Fruit fly (Drosophila melanogaster) whole organism, embryonic: ENCODE results near the gene Pex5.

Source experiments
- B-H2 ChIP-seq: fragments of 200-800 bp; sonication (Bioruptor generic); optimal IDR thresholded peaks from 2 replicates; lab custom pipeline; 2018; ENCODE audit warnings: missing biosample characterization, mild to moderate bottlenecking, missing genetic modification characterization
- BtbVII ChIP-seq: fragments of 200-800 bp; sonication (Bioruptor generic); optimal IDR thresholded peaks from 3 replicates; lab custom pipeline; 2017; ENCODE audit warnings: missing biosample characterization, mild to moderate bottlenecking, missing genetic modification characterization
- CG10431 ChIP-seq: fragments of 200-800 bp; sonication (Bioruptor generic); optimal IDR thresholded peaks from 3 replicates; lab custom pipeline; 2018; ENCODE audit warnings: missing biosample characterization, mild to moderate bottlenecking, missing genetic modification characterization
- CG12071 ChIP-seq: fragments of 200-800 bp; sonication (Bioruptor generic); optimal IDR thresholded peaks from 3 replicates; lab custom pipeline; 2018; ENCODE audit warnings: missing biosample characterization, mild to moderate bottlenecking, missing genetic modification characterization
- CG1603 ChIP-seq: fragments of 200-800 bp; sonication (Bioruptor generic); optimal IDR thresholded peaks from 2 replicates; lab custom pipeline; 2019; ENCODE audit warnings: missing biosample characterization, mild to moderate bottlenecking, missing genetic modification characterization, moderate library complexity
- CG16779 ChIP-seq: fragments of 200-800 bp; sonication (Bioruptor generic); IDR thresholded peaks from 2 replicates; pipeline ENCODE4 v1.3.6; 2022; ENCODE audit warnings: missing biosample characterization, missing genetic modification characterization
- CG2202 ChIP-seq: fragments of 200-800 bp; sonication (Bioruptor generic); optimal IDR thresholded peaks from 2 replicates; lab custom pipeline; 2018; ENCODE audit warnings: missing biosample characterization, mild to moderate bottlenecking, missing genetic modification characterization
- CG3065 ChIP-seq: fragments of 200-800 bp; sonication (Bioruptor generic); optimal IDR thresholded peaks from 2 replicates; lab custom pipeline; 2016; ENCODE audit warnings: missing biosample characterization, missing genetic modification characterization
- CG3281 ChIP-seq: fragments of 200-800 bp; sonication (Bioruptor generic); optimal IDR thresholded peaks from 3 replicates; lab custom pipeline; 2017; ENCODE audit warnings: missing biosample characterization, mild to moderate bottlenecking, missing genetic modification characterization
- CG34376 ChIP-seq: fragments of 200-800 bp; sonication (Bioruptor generic); optimal IDR thresholded peaks from 2 replicates; lab custom pipeline; 2018; ENCODE audit warnings: missing biosample characterization, mild to moderate bottlenecking, missing genetic modification characterization
- CG4424 ChIP-seq: fragments of 200-800 bp; sonication (Bioruptor generic); optimal IDR thresholded peaks from 3 replicates; lab custom pipeline; 2016; ENCODE audit warnings: missing biosample characterization, missing genetic modification characterization
- CG6791 ChIP-seq: fragments of 200-800 bp; sonication (Bioruptor generic); IDR thresholded peaks from 3 replicates; pipeline ENCODE4 v1.3.6; 2022; ENCODE audit warnings: missing biosample characterization, missing genetic modification characterization; ENCODE audit not compliant: partially characterized antibody
- CG8290 ChIP-seq, 3 experiments: fragments of 200-800 bp; sonication (Bioruptor generic); optimal IDR thresholded peaks; 2 replicates each; lab custom pipeline; 2016 to 2019; ENCODE audit warnings: missing biosample characterization in 3 of 3, missing genetic modification characterization in 3 of 3, mild to moderate bottlenecking in 2 of 3, moderate library complexity in 1 of 3
- Camta ChIP-seq: fragments of 200-800 bp; sonication (Bioruptor generic); optimal IDR thresholded peaks from 2 replicates; lab custom pipeline; 2016; ENCODE audit warnings: missing biosample characterization, missing genetic modification characterization
- Deaf1 ChIP-seq: fragments of 200-800 bp; optimal IDR thresholded peaks from 3 replicates; lab custom pipeline; 2019; ENCODE audit warnings: missing biosample characterization, mild to moderate bottlenecking, missing genetic modification characterization, moderate library complexity
- Dp ChIP-seq: fragments of 200-800 bp; sonication (Bioruptor generic); optimal IDR thresholded peaks from 2 replicates; lab custom pipeline; 2018; ENCODE audit warnings: missing biosample characterization, mild to moderate bottlenecking, missing genetic modification characterization, moderate library complexity
- E2f2 ChIP-seq: fragments of 200-800 bp; sonication (Bioruptor generic); IDR thresholded peaks from 2 replicates; pipeline ENCODE4 v1.3.6; 2022; ENCODE audit warnings: missing biosample characterization, missing genetic modification characterization
- ERR ChIP-seq: fragments of 200-800 bp; sonication (Bioruptor generic); optimal IDR thresholded peaks from 2 replicates; lab custom pipeline; 2016; ENCODE audit warnings: missing biosample characterization, missing genetic modification characterization
- Elba2 ChIP-seq: fragments of 200-800 bp; sonication (Bioruptor generic); optimal IDR thresholded peaks from 3 replicates; lab custom pipeline; 2016; ENCODE audit warnings: missing biosample characterization, missing genetic modification characterization
- Fer1 ChIP-seq: fragments of 200-800 bp; sonication (Bioruptor generic); optimal IDR thresholded peaks from 2 replicates; lab custom pipeline; 2017; ENCODE audit warnings: missing biosample characterization, mild to moderate bottlenecking, missing genetic modification characterization
- Hmr ChIP-seq: fragments of 200-800 bp; sonication (Bioruptor generic); optimal IDR thresholded peaks from 3 replicates; lab custom pipeline; 2017; ENCODE audit warnings: mild to moderate bottlenecking, missing biosample characterization, missing genetic modification reagents, missing genetic modification characterization
- Hr78 ChIP-seq, 2 experiments: fragments of 200-800 bp in 1 of 2; fragments of >200 bp in 1 of 2; sonication (Bioruptor generic) in 1 of 2; optimal IDR thresholded peaks; 2 replicates each; lab custom pipeline; 2017 to 2019; ENCODE audit warnings: missing biosample characterization in 2 of 2, missing genetic modification characterization in 2 of 2, mild to moderate bottlenecking in 1 of 2, moderate library complexity in 1 of 2
- Kr ChIP-seq: fragments of 200-800 bp; sonication (Bioruptor generic); optimal IDR thresholded peaks from 2 replicates; lab custom pipeline; 2017; ENCODE audit warnings: missing biosample characterization, mild to moderate bottlenecking, missing genetic modification characterization
- MESR4 ChIP-seq: fragments of 200-800 bp; sonication (Bioruptor generic); optimal IDR thresholded peaks from 2 replicates; lab custom pipeline; 2018; ENCODE audit warnings: missing biosample characterization, mild to moderate bottlenecking, missing genetic modification characterization, moderate library complexity
- Med ChIP-seq: fragments of 200-800 bp; sonication (Bioruptor generic); peaks from one replicate; lab custom pipeline; 2016; ENCODE audit warnings: missing biosample characterization, missing genetic modification characterization, mild to moderate bottlenecking, inconsistent platforms, moderate library complexity
- Ptx1 ChIP-seq: fragments of 200-800 bp; sonication (Bioruptor generic); IDR thresholded peaks from 2 replicates; pipeline ENCODE4 v1.3.6; 2022; ENCODE audit warnings: missing biosample characterization, missing genetic modification characterization
- Scr ChIP-seq: fragments of 200-800 bp; sonication (Bioruptor generic); IDR thresholded peaks from 2 replicates; pipeline ENCODE4 v1.3.6; 2022; ENCODE audit warnings: missing biosample characterization, missing genetic modification characterization; ENCODE audit not compliant: partially characterized antibody
- Side ChIP-seq: fragments of 200-800 bp; sonication (Bioruptor generic); optimal IDR thresholded peaks from 2 replicates; lab custom pipeline; 2016; ENCODE audit warnings: missing biosample characterization, missing genetic modification characterization
- Usf ChIP-seq: fragments of 200-800 bp; sonication (Bioruptor generic); optimal IDR thresholded peaks from 2 replicates; lab custom pipeline; 2017; ENCODE audit warnings: missing genotype, missing biosample characterization, missing genetic modification characterization
- chn ChIP-seq: fragments of 200-800 bp; sonication (Bioruptor generic); optimal IDR thresholded peaks from 2 replicates; lab custom pipeline; 2016; ENCODE audit warnings: missing biosample characterization, missing genetic modification characterization
- crp ChIP-seq, 2 experiments: fragments of 200-800 bp; sonication (Bioruptor generic); optimal IDR thresholded peaks; 2 replicates in 1 of 2; 3 replicates in 1 of 2; lab custom pipeline; 2017; ENCODE audit warnings: missing biosample characterization in 2 of 2, missing genetic modification characterization in 2 of 2, mild to moderate bottlenecking in 1 of 2, moderate library complexity in 1 of 2
- cwo ChIP-seq: fragments of 200-800 bp; sonication (Bioruptor generic); optimal IDR thresholded peaks from 3 replicates; lab custom pipeline; 2017; ENCODE audit warnings: missing biosample characterization, missing genetic modification characterization, mild to moderate bottlenecking, moderate library complexity, missing genetic modification reagents
- da ChIP-seq: fragments of 200-800 bp; sonication (Bioruptor generic); optimal IDR thresholded peaks from 2 replicates; lab custom pipeline; 2016; ENCODE audit warnings: missing biosample characterization, missing genetic modification characterization
- dmrt99B ChIP-seq: fragments of 200-800 bp; sonication (Bioruptor generic); optimal IDR thresholded peaks from 2 replicates; lab custom pipeline; 2018; ENCODE audit warnings: missing biosample characterization, mild to moderate bottlenecking, missing genetic modification characterization, moderate library complexity
- eve ChIP-seq, 2 experiments: fragments of >200 bp; optimal IDR thresholded peaks; 2 replicates each; lab custom pipeline; 2017; ENCODE audit warnings: missing biosample characterization in 2 of 2, missing genetic modification characterization in 2 of 2
- gce ChIP-seq: fragments of 200-800 bp; sonication (Bioruptor generic); IDR thresholded peaks from 3 replicates; pipeline ENCODE4 v1.3.6; 2022; ENCODE audit warnings: missing biosample characterization, missing genetic modification characterization
- gcm ChIP-seq: fragments of 200-800 bp; sonication (Bioruptor generic); optimal IDR thresholded peaks from 2 replicates; lab custom pipeline; 2019; ENCODE audit warnings: missing biosample characterization, mild to moderate bottlenecking, missing genetic modification characterization, moderate library complexity
- hth ChIP-seq: fragments of >200 bp; optimal IDR thresholded peaks from 2 replicates; lab custom pipeline; 2017; ENCODE audit warnings: inconsistent platforms
- kay ChIP-seq: fragments of 200-800 bp; sonication (Bioruptor generic); optimal IDR thresholded peaks from 2 replicates; lab custom pipeline; 2016; ENCODE audit warnings: missing biosample characterization, missing genetic modification characterization
- lilli ChIP-seq: fragments of 200-800 bp; sonication (Bioruptor generic); optimal IDR thresholded peaks from 3 replicates; lab custom pipeline; 2016; ENCODE audit warnings: missing biosample characterization, missing genetic modification characterization
- nau ChIP-seq: fragments of 200-800 bp; sonication (Bioruptor generic); optimal IDR thresholded peaks from 3 replicates; lab custom pipeline; 2017; ENCODE audit warnings: missing biosample characterization, mild to moderate bottlenecking, missing genetic modification characterization, missing genetic modification reagents
- nmo ChIP-seq: fragments of 200-800 bp; sonication (Bioruptor generic); optimal IDR thresholded peaks from 2 replicates; lab custom pipeline; 2018; ENCODE audit warnings: missing biosample characterization, mild to moderate bottlenecking, missing genetic modification characterization, moderate library complexity
- peb ChIP-seq: fragments of 200-800 bp; sonication (Bioruptor generic); IDR thresholded peaks from 2 replicates; pipeline ENCODE4 v1.3.6; 2022; ENCODE audit warnings: missing biosample characterization, missing genetic modification characterization
- phol ChIP-seq: fragments of 200-800 bp; sonication (Bioruptor generic); optimal IDR thresholded peaks from 3 replicates; lab custom pipeline; 2018; ENCODE audit warnings: missing biosample characterization, mild to moderate bottlenecking, missing genetic modification characterization, moderate library complexity
- stwl ChIP-seq: fragments of 200-800 bp; sonication (Bioruptor generic); optimal IDR thresholded peaks from 3 replicates; lab custom pipeline; 2018; ENCODE audit warnings: missing biosample characterization, mild to moderate bottlenecking, missing genetic modification characterization, moderate library complexity
- trem ChIP-seq: fragments of 200-800 bp; optimal IDR thresholded peaks from 3 replicates; lab custom pipeline; 2019; ENCODE audit warnings: missing biosample characterization, mild to moderate bottlenecking, missing genetic modification characterization, moderate library complexity
- trh ChIP-seq: fragments of 200-800 bp; sonication (Bioruptor generic); optimal IDR thresholded peaks from 2 replicates; lab custom pipeline; 2016; ENCODE audit warnings: missing biosample characterization, missing genetic modification characterization
- twi ChIP-seq: fragments of 200-800 bp; optimal IDR thresholded peaks from 2 replicates; lab custom pipeline; 2019; ENCODE audit warnings: missing biosample characterization, mild to moderate bottlenecking, missing genetic modification characterization, moderate library complexity
- usp ChIP-seq: fragments of >200 bp; optimal IDR thresholded peaks from 2 replicates; lab custom pipeline; 2017; ENCODE audit warnings: missing biosample characterization, missing genetic modification characterization
- vvl ChIP-seq: fragments of 200-800 bp; sonication (Bioruptor generic); IDR thresholded peaks from 2 replicates; pipeline ENCODE4 v1.3.6; 2022; ENCODE audit warnings: missing biosample characterization, missing genetic modification characterization

Pex5 gene

DNA sequence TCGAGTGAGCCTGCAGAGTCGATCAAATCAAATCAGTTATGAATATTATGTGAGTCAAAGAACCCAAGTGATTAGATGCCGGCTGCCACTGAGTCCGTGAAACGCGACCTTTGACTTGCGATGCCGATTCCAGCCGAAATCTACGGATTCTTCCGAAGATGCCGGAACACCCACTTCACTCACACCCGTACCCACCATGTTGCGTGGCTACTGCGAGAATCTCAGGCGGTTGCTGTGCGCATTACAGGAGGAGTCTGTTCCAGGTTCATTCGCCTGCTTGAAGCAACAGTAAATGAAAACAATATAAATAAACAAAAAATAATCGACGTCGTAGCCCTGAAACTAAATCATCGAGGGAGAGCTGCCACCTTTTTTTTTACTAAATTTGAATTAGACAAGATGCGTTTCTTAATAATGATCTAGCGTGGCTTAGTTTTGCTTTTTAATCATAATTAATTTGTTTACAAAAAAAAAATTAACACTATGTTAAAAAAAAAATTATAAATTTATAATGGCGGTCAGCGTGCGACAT, 32.8 kb upstream of the Pex5 start, which contains the start of gene Ldaf1 (continued):
- TF ChIP-seq crp (GFP tag; optimal IDR thresholded peaks at IDR 0.05; lab: Kevin White, UChicago): no peak
- no peak for TF ChIP-seq gce (GFP tag; lab: Robert Waterston, UW)
- TF ChIP-seq CG12071 (GFP tag; lab: Kevin White, UChicago): no peak
- no peak for TF ChIP-seq CG2202 (tag; lab: Kevin White, UChicago)
- TF ChIP-seq CG1603 (tag; lab: Kevin White, UChicago): peak; percentile 21
- no peak for TF ChIP-seq gcm (GFP tag; lab: Kevin White, UChicago)
- peak; percentile 20 for TF ChIP-seq CG3281 (GFP tag; lab: Kevin White, UChicago)
- TF ChIP-seq B-H2 (GFP tag; lab: Kevin White, UChicago): peak; percentile 19
- TF ChIP-seq lilli (GFP tag; lab: Kevin White, UChicago): peak; percentile 5
- no peak for TF ChIP-seq nau (GFP tag; lab: Kevin White, UChicago)
- peak; percentile 64 for TF ChIP-seq Med
- no peak for TF ChIP-seq nmo (GFP tag; lab: Kevin White, UChicago)
- TF ChIP-seq chn (GFP tag; lab: Kevin White, UChicago): no peak
- TF ChIP-seq CG3065 (GFP tag; lab: Kevin White, UChicago): no peak
- TF ChIP-seq eve (GFP tag; optimal IDR thresholded peaks at IDR 0.05; lab: Kevin White, UChicago): no peak
- TF ChIP-seq hth (lab: Kevin White, UChicago): no peak
- TF ChIP-seq CG34376: peak; percentile 2
- TF ChIP-seq trh (GFP tag; lab: Kevin White, UChicago): no peak
- no peak for TF ChIP-seq ERR (GFP tag; lab: Kevin White, UChicago)
- TF ChIP-seq Fer1: peak; percentile 5
- TF ChIP-seq Deaf1: no peak
- peak; percentile 28 for TF ChIP-seq trem (tag; lab: Kevin White, UChicago)
- TF ChIP-seq Dp (GFP tag; lab: Kevin White, UChicago): peak; percentile 54
- TF ChIP-seq CG4424: no peak
- no peak for TF ChIP-seq CG6791 (GFP tag; lab: Robert Waterston, UW)
- no peak for TF ChIP-seq Camta
- no peak for TF ChIP-seq Side (GFP tag; lab: Kevin White, UChicago)
- TF ChIP-seq CG16779 (GFP tag; lab: Robert Waterston, UW): no peak
- no peak for TF ChIP-seq CG8290 (GFP tag; optimal IDR thresholded peaks at IDR 0.05; lab: Kevin White, UChicago)
- peak in 1 of 2 experiments; percentile 5 for TF ChIP-seq CG8290 (tag; optimal IDR thresholded peaks at IDR 0.05; lab: Kevin White, UChicago)
- TF ChIP-seq da: no peak
- peak in 1 of 2 experiments; percentile 55 for TF ChIP-seq Hr78 (GFP tag; optimal IDR thresholded peaks at IDR 0.05; lab: Kevin White, UChicago)
- TF ChIP-seq cwo (GFP tag; lab: Kevin White, UChicago): no peak
- peak; percentile 5 for TF ChIP-seq phol (tag; lab: Kevin White, UChicago)
- TF ChIP-seq Elba2: no peak
- TF ChIP-seq kay (GFP tag; lab: Kevin White, UChicago): no peak
- TF ChIP-seq peb (GFP tag; lab: Robert Waterston, UW): no peak
- peak; percentile 40 for TF ChIP-seq stwl (tag; lab: Kevin White, UChicago)
- TF ChIP-seq MESR4 (GFP tag; lab: Kevin White, UChicago): peak; percentile 20
- 0 out of 2 replicates have a peak, but pooled peaks have one; percentile 23 for TF ChIP-seq Scr (GFP tag; lab: Robert Waterston, UW)
- TF ChIP-seq dmrt99B (tag; lab: Kevin White, UChicago): no peak
- TF ChIP-seq CG10431: peak; percentile 22
- TF ChIP-seq Hmr (GFP tag; lab: Kevin White, UChicago): no peak
- TF ChIP-seq Ptx1: no peak
- no peak for TF ChIP-seq Usf (GFP tag; lab: Kevin White, UChicago)
- TF ChIP-seq twi (tag; lab: Kevin White, UChicago): no peak
- no peak for TF ChIP-seq Kr
- no peak for TF ChIP-seq usp (GFP tag; lab: Kevin White, UChicago)
- no peak for TF ChIP-seq BtbVII
- TF ChIP-seq E2f2 (GFP tag; lab: Robert Waterston, UW): peak; percentile 71
- no peak for TF ChIP-seq vvl (GFP tag; lab: Robert Waterston, UW)
